Worm (Caenorhabditis elegans): ENCODE data around the gene ttr-22.

- TF ChIP-seq lin-13 (GFP tag; optimal IDR thresholded peaks at IDR 0.05), result no peak
- no peak for TF ChIP-seq sma-3 (GFP tag; optimal IDR thresholded peaks at IDR 0.05)
- TF ChIP-seq mdl-1 (tag; optimal IDR thresholded peaks at IDR 0.05), result no peak
- no peak for TF ChIP-seq aly-2 (tag; optimal IDR thresholded peaks at IDR 0.05)
- TF ChIP-seq ama-1 (optimal IDR thresholded peaks at IDR 0.05), result no peak
- no peak for TF ChIP-seq mab-5 (tag; optimal IDR thresholded peaks at IDR 0.05)
- TF ChIP-seq crh-2 (tag; optimal IDR thresholded peaks at IDR 0.05), result no peak
- TF ChIP-seq R02D3.7 (tag; optimal IDR thresholded peaks at IDR 0.05), result no peak
These were observed 28.2 kb upstream of the ttr-22 start, which contains the start of gene vab-8 for ce11 chrV:12213027-12213426.

Measured in whole organism, L2 larva.